In the genomic region with DNA sequence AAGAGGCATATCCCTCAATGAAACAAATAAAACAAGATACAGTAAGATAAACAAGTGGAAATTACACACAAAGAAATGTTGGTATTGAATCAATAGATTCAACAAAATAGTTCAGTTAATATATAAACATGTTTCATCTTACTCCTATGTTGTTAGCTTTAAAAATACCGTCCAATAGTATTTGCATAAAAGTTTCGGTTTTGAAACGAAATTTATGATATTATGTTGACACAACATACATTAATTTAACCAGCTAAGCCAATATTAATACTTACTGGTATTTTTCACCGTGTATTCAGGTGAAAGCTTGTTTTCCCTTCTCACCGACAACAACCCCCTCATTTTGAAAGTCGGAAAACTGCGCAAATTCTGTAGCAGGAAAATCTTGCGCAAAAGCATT, we compare ENCODE assay signal across 4 fruit fly cellular contexts.
TF ChIP-seq lines count a peak whose summit lies in the region.

No protein-coding gene starts in this region.

- TF ChIP-seq CTCF in whole organism, embryonic (GFP tag; optimal IDR thresholded peaks at IDR 0.05; lab: Kevin White, UChicago) = no peak

TF ChIP-seq in whole organism, embryonic, 481 proteins besides CTCF, POLR2A, EP300 and RAD21 (continues in another document):
- TF ChIP-seq gem (tag; optimal IDR thresholded peaks at IDR 0.05; lab: Kevin White, UChicago) = peak; percentile 84
- TF ChIP-seq HLH3B (GFP tag; IDR thresholded peaks at IDR 0.05; lab: Robert Waterston, UW) = peak; percentile 58; the same call in 1 of the 2 replicates
- TF ChIP-seq lbe (GFP tag; optimal IDR thresholded peaks at IDR 0.05; lab: Kevin White, UChicago) = no peak
- TF ChIP-seq da (GFP tag; optimal IDR thresholded peaks at IDR 0.05; lab: Kevin White, UChicago) = no peak
- peak; percentile 58 for TF ChIP-seq D19A (tag; optimal IDR thresholded peaks at IDR 0.05; lab: Kevin White, UChicago)
- no peak for TF ChIP-seq CG10321 (GFP tag; IDR thresholded peaks at IDR 0.05; lab: Robert Waterston, UW)
- TF ChIP-seq CG15696 (tag; optimal IDR thresholded peaks at IDR 0.05; lab: Kevin White, UChicago) = peak; percentile 37
- 0 out of 2 replicates have a peak, but pooled peaks have one; percentile 11 for TF ChIP-seq al (GFP tag; IDR thresholded peaks at IDR 0.05; lab: Robert Waterston, UW)
- TF ChIP-seq Atf6 (GFP tag; IDR thresholded peaks at IDR 0.05; lab: Robert Waterston, UW) = peak; percentile 75
- TF ChIP-seq CG11398 (GFP tag; optimal IDR thresholded peaks at IDR 0.05; lab: Kevin White, UChicago) = peak; percentile 9
- TF ChIP-seq Bteb2 (GFP tag; optimal IDR thresholded peaks at IDR 0.05; lab: Kevin White, UChicago) = peak; percentile 44
- TF ChIP-seq CG13287 (GFP tag; IDR thresholded peaks at IDR 0.05; lab: Robert Waterston, UW; ENCODE audit: partially characterized antibody) = no peak
- TF ChIP-seq CG4707 (GFP tag; optimal IDR thresholded peaks at IDR 0.05; lab: Kevin White, UChicago) = peak; percentile 60
- no peak for TF ChIP-seq NFAT (GFP tag; IDR thresholded peaks at IDR 0.05; lab: Robert Waterston, UW)
- TF ChIP-seq ab (GFP tag; optimal IDR thresholded peaks at IDR 0.05; lab: Kevin White, UChicago) = no peak
- TF ChIP-seq vfl (GFP tag; optimal IDR thresholded peaks at IDR 0.05; lab: Kevin White, UChicago) = peak; percentile 17
- peak; percentile 62 for TF ChIP-seq BtbVII (GFP tag; optimal IDR thresholded peaks at IDR 0.05; lab: Kevin White, UChicago)
- TF ChIP-seq CG2875 (GFP tag; optimal IDR thresholded peaks at IDR 0.05; lab: Kevin White, UChicago) = peak; percentile 63
- TF ChIP-seq NK7.1 (GFP tag; optimal IDR thresholded peaks at IDR 0.05; lab: Kevin White, UChicago) = peak; percentile 47
- TF ChIP-seq H2.0 (GFP tag; IDR thresholded peaks at IDR 0.05; lab: Robert Waterston, UW) = no peak
- peak; percentile 47 for TF ChIP-seq CG1602 (GFP tag; optimal IDR thresholded peaks at IDR 0.05; lab: Kevin White, UChicago)

TF ChIP-seq in whole organism, prepupa, 60 proteins besides CTCF, POLR2A, EP300 and RAD21 (continues in another document):
- TF ChIP-seq svp (GFP tag; lab: Kevin White, UChicago) (peak; percentile 54), CG6808 (GFP tag; optimal IDR thresholded peaks at IDR 0.05; lab: Kevin White, UChicago) (no peak), CG10631 (GFP tag; optimal IDR thresholded peaks at IDR 0.05; lab: Kevin White, UChicago) (peak; percentile 8), CG32006 (GFP tag; optimal IDR thresholded peaks at IDR 0.05; lab: Kevin White, UChicago) (peak; percentile 74), Smox (GFP tag; optimal IDR thresholded peaks at IDR 0.05; lab: Kevin White, UChicago) (peak; percentile 28), Eip75B (GFP tag; optimal IDR thresholded peaks at IDR 0.05; lab: Kevin White, UChicago) (no peak), salr (GFP tag; optimal IDR thresholded peaks at IDR 0.05; lab: Kevin White, UChicago) (no peak), Sox14 (GFP tag; optimal IDR thresholded peaks at IDR 0.05; lab: Kevin White, UChicago) (peak; percentile 25), Lpt (GFP tag; optimal IDR thresholded peaks at IDR 0.05; lab: Kevin White, UChicago) (peak; percentile 39), CG1621 (tag; optimal IDR thresholded peaks at IDR 0.05; lab: Kevin White, UChicago) (no peak), CG15336 (GFP tag; IDR thresholded peaks at IDR 0.05; lab: Robert Waterston, UW) (peak; percentile 68), CG11902 (GFP tag; optimal IDR thresholded peaks at IDR 0.05; lab: Kevin White, UChicago) (no peak), CG11294 (GFP tag; IDR thresholded peaks at IDR 0.05; lab: Robert Waterston, UW) (no peak), Sox15 (GFP tag; optimal IDR thresholded peaks at IDR 0.05; lab: Kevin White, UChicago) (peak; percentile 29), CG31627 (GFP tag; optimal IDR thresholded peaks at IDR 0.05; lab: Kevin White, UChicago) (peak; percentile 32), Eip93F (GFP tag; optimal IDR thresholded peaks at IDR 0.05; lab: Kevin White, UChicago) (no peak), pdm3 (GFP tag; optimal IDR thresholded peaks at IDR 0.05; lab: Kevin White, UChicago) (peak; percentile 42), fkh (GFP tag; optimal IDR thresholded peaks at IDR 0.05; lab: Kevin White, UChicago) (peak; percentile 64), CG9139 (GFP tag; optimal IDR thresholded peaks at IDR 0.05; lab: Kevin White, UChicago) (no peak), dsx (GFP tag; optimal IDR thresholded peaks at IDR 0.05; lab: Kevin White, UChicago; ENCODE audit: poor library complexity, severe bottlenecking) (no peak), CG4318 (GFP tag; optimal IDR thresholded peaks at IDR 0.05; lab: Kevin White, UChicago) (peak; percentile 57), CG8319 (GFP tag; optimal IDR thresholded peaks at IDR 0.05; lab: Kevin White, UChicago) (no peak), lz (GFP tag; optimal IDR thresholded peaks at IDR 0.05; lab: Kevin White, UChicago) (peak; percentile 30)

TF ChIP-seq in whole organism, pupa, 21 proteins besides CTCF, POLR2A, EP300 and RAD21:
- TF ChIP-seq CG13204 (GFP tag; optimal IDR thresholded peaks at IDR 0.05; lab: Kevin White, UChicago) (no peak), CG17806 (tag; optimal IDR thresholded peaks at IDR 0.05; lab: Kevin White, UChicago) (no peak), CG10348 (GFP tag; IDR thresholded peaks at IDR 0.05; lab: Robert Waterston, UW) (no peak), Ets98B (GFP tag; IDR thresholded peaks at IDR 0.05; lab: Robert Waterston, UW) (0 out of 2 replicates have a peak, but pooled peaks have one; percentile 12), CG14655 (GFP tag; optimal IDR thresholded peaks at IDR 0.05; lab: Kevin White, UChicago) (peak; percentile 41), CG8159 (tag; optimal IDR thresholded peaks at IDR 0.05; lab: Kevin White, UChicago) (peak; percentile 6), CG8301 (tag; optimal IDR thresholded peaks at IDR 0.05; lab: Kevin White, UChicago) (peak; percentile 50), fd96Ca (GFP tag; IDR thresholded peaks at IDR 0.05; lab: Robert Waterston, UW) (no peak), CG9948 (tag; optimal IDR thresholded peaks at IDR 0.05; lab: Kevin White, UChicago) (peak; percentile 0), rn (GFP tag; IDR thresholded peaks at IDR 0.05; lab: Robert Waterston, UW) (no peak)
TF ChIP-seq in whole organism, pupa: peak in this region for 5.

TF ChIP-seq in whole organism, wandering third instar larva, 38 proteins besides CTCF, POLR2A, EP300 and RAD21:
- TF ChIP-seq Dif (GFP tag; optimal IDR thresholded peaks at IDR 0.05; lab: Kevin White, UChicago; ENCODE audit: partially characterized antibody) (no peak), Myc (optimal IDR thresholded peaks at IDR 0.05; lab: Kevin White, UChicago) (no peak), fru (GFP tag; optimal IDR thresholded peaks at IDR 0.05; lab: Kevin White, UChicago) (peak; percentile 22), CG32264 (GFP tag; optimal IDR thresholded peaks at IDR 0.05; lab: Kevin White, UChicago) (no peak), Hnf4 (GFP tag; optimal IDR thresholded peaks at IDR 0.05; lab: Kevin White, UChicago) (no peak), GATAd (GFP tag; optimal IDR thresholded peaks at IDR 0.05; lab: Kevin White, UChicago) (no peak), OdsH (GFP tag; optimal IDR thresholded peaks at IDR 0.05; lab: Kevin White, UChicago) (no peak), br (GFP tag; optimal IDR thresholded peaks at IDR 0.05; lab: Kevin White, UChicago) (no peak), h (GFP tag; optimal IDR thresholded peaks at IDR 0.05; lab: Kevin White, UChicago) (no peak), sv (GFP tag; optimal IDR thresholded peaks at IDR 0.05; lab: Kevin White, UChicago) (peak; percentile 0), CG9705 (GFP tag; optimal IDR thresholded peaks at IDR 0.05; lab: Kevin White, UChicago) (no peak), brk (GFP tag; optimal IDR thresholded peaks at IDR 0.05; lab: Kevin White, UChicago) (no peak), CrebA (GFP tag; optimal IDR thresholded peaks at IDR 0.05; lab: Kevin White, UChicago; ENCODE audit: borderline replicate concordance) (no peak), ey (GFP tag; optimal IDR thresholded peaks at IDR 0.05; lab: Kevin White, UChicago) (no peak), N (GFP tag; optimal IDR thresholded peaks at IDR 0.05; lab: Kevin White, UChicago) (no peak), HLH106 (tag; optimal IDR thresholded peaks at IDR 0.05; lab: Kevin White, UChicago) (peak; percentile 33), usp (GFP tag; optimal IDR thresholded peaks at IDR 0.05; lab: Kevin White, UChicago) (no peak), rgr (GFP tag; optimal IDR thresholded peaks at IDR 0.05; lab: Kevin White, UChicago) (peak; percentile 0), sage (GFP tag; optimal IDR thresholded peaks at IDR 0.05; lab: Kevin White, UChicago) (no peak), Hr78 (GFP tag; optimal IDR thresholded peaks at IDR 0.05; lab: Kevin White, UChicago) (no peak), tai (GFP tag; optimal IDR thresholded peaks at IDR 0.05; lab: Kevin White, UChicago) (no peak), Sp1 (GFP tag; optimal IDR thresholded peaks at IDR 0.05; lab: Kevin White, UChicago) (peak; percentile 0), foxo (GFP tag; optimal IDR thresholded peaks at IDR 0.05; lab: Kevin White, UChicago) (peak in 1 of 2 experiments; percentile 22), Jra (GFP tag; optimal IDR thresholded peaks at IDR 0.05; lab: Kevin White, UChicago) (no peak), dmrt93B (GFP tag; optimal IDR thresholded peaks at IDR 0.05; lab: Kevin White, UChicago) (no peak)
